Worm (Caenorhabditis elegans) whole organism, mixed stage, embryonic: ENCODE data around the gene droe-8.

Experiments used
- elt-1 ChIP-seq: sonication (generic microtip); optimal IDR thresholded peaks from 2 replicates; lab custom pipeline; 2017; ENCODE audit warnings: missing genetic modification characterization, mild to moderate bottlenecking, missing compliant biosample characterization, antibody characterized with exemption, moderate library complexity, borderline replicate concordance; ENCODE audit not compliant: insufficient read depth
- elt-3 ChIP-seq: fragments of 150-350 bp; optimal IDR thresholded peaks from 2 replicates; lab custom pipeline; 2014; ENCODE audit warnings: missing biosample characterization, missing genetic modification characterization
- lin-32 ChIP-seq: fragments of 200-800 bp; sonication (Bioruptor generic); optimal IDR thresholded peaks from 2 replicates; lab custom pipeline; 2018; ENCODE audit warnings: mild to moderate bottlenecking, missing genetic modification characterization, missing compliant biosample characterization
- nhr-12 ChIP-seq: fragments of 150-350 bp; optimal IDR thresholded peaks from 2 replicates; lab custom pipeline; 2014; ENCODE audit warnings: missing biosample characterization, missing genetic modification characterization
- nhr-237 ChIP-seq: fragments of 150-350 bp; optimal IDR thresholded peaks from 2 replicates; lab custom pipeline; 2014; ENCODE audit warnings: missing biosample characterization, missing genetic modification characterization
- nhr-28 ChIP-seq: fragments of 150-350 bp; optimal IDR thresholded peaks from 2 replicates; lab custom pipeline; 2014; ENCODE audit warnings: missing biosample characterization, missing genetic modification characterization
- nhr-76 ChIP-seq: sonication (generic microtip); optimal IDR thresholded peaks from 2 replicates; lab custom pipeline; 2017; ENCODE audit warnings: missing biosample characterization, missing genetic modification characterization
- snpc-4 ChIP-seq: fragments of 150-350 bp; optimal IDR thresholded peaks from 2 replicates; lab custom pipeline; 2014; ENCODE audit warnings: missing biosample characterization, missing genetic modification characterization
- unc-39 ChIP-seq: fragments of 150-350 bp; optimal IDR thresholded peaks from 2 replicates; lab custom pipeline; 2014; ENCODE audit warnings: missing biosample characterization, missing genetic modification characterization
- ztf-11 ChIP-seq: fragments of 150-350 bp; optimal IDR thresholded peaks from 2 replicates; lab custom pipeline; 2014; ENCODE audit warnings: missing biosample characterization, missing genetic modification characterization

ce11 chrV:8776270-8776669 is 49.9 kb downstream of the droe-8 start, which contains the start of gene B0507.1:
- TF ChIP-seq nhr-28 (tag; lab: Kevin White, UChicago) (no peak), ztf-11 (tag; lab: Kevin White, UChicago) (no peak), unc-39 (tag; lab: Kevin White, UChicago) (no peak), elt-3 (no peak), nhr-76 (no peak), nhr-237 (no peak), snpc-4 (no peak), elt-1 (tag; lab: Kevin White, UChicago) (no peak), nhr-12 (tag; lab: Kevin White, UChicago) (no peak), lin-32 (GFP tag; lab: Kevin White, UChicago) (no peak)
